Worm (Caenorhabditis elegans) whole organism, L1 larva: ENCODE measurements around the gene nhr-164.
A peak's percentile ranks its signal among the peaks of the same experiment; 100 is the strongest.

ENCODE experiments used
- C16A3.4 ChIP-seq: fragments of 150-350 bp; optimal IDR thresholded peaks from 2 replicates; lab custom pipeline; 2014; ENCODE audit warnings: missing biosample characterization, missing genetic modification characterization
- Y116A8C.19 ChIP-seq: sonication (generic microtip); optimal IDR thresholded peaks from 2 replicates; lab custom pipeline; 2016; ENCODE audit warnings: missing compliant biosample characterization, missing genetic modification characterization, borderline replicate concordance
- aly-2 ChIP-seq: fragments of 150-350 bp; optimal IDR thresholded peaks from 2 replicates; lab custom pipeline; 2014; ENCODE audit warnings: missing biosample characterization, missing genetic modification characterization
- ceh-82 ChIP-seq, 3 experiments: fragments of 150-350 bp in 1 of 3; sonication (generic microtip) in 2 of 3; optimal IDR thresholded peaks; 2 replicates each; lab custom pipeline; 2014 to 2017; ENCODE audit warnings: missing biosample characterization in 3 of 3, missing genetic modification characterization in 3 of 3
- ceh-88 ChIP-seq: fragments of 200-800 bp; sonication (Bioruptor generic); IDR thresholded peaks from 2 replicates; pipeline ENCODE4 v1.3.6; 2022; ENCODE audit warnings: missing genetic modification characterization, missing compliant biosample characterization
- ces-1 ChIP-seq: fragments of 150-350 bp; optimal IDR thresholded peaks from 2 replicates; lab custom pipeline; 2014; ENCODE audit warnings: missing biosample characterization, missing genetic modification reagents, missing genetic modification characterization
- efl-1 ChIP-seq, 4 experiments: fragments of 150-350 bp; optimal IDR thresholded peaks in 3 of 4; peaks in 1 of 4; 1 replicate in 1 of 4; 2 replicates in 3 of 4; lab custom pipeline; 2014; ENCODE audit warnings: missing biosample characterization in 2 of 4, missing genetic modification characterization in 2 of 4, missing genetic modification reagents in 2 of 4
- egl-13 ChIP-seq: sonication (generic microtip); optimal IDR thresholded peaks from 2 replicates; lab custom pipeline; 2016; ENCODE audit warnings: missing genotype, missing genetic modification reagents, missing genetic modification characterization, missing compliant biosample characterization
- egl-27 ChIP-seq, 2 experiments: fragments of 150-350 bp in 1 of 2; sonication (generic microtip); optimal IDR thresholded peaks; 3 replicates each; lab custom pipeline; 2017 to 2018; ENCODE audit warnings: missing biosample characterization in 2 of 2, missing genetic modification characterization in 2 of 2, missing genetic modification reagents in 2 of 2
- elt-2 ChIP-seq: sonication (generic microtip); optimal IDR thresholded peaks from 2 replicates; lab custom pipeline; 2016; ENCODE audit warnings: missing genetic modification characterization, mild to moderate bottlenecking, inconsistent platforms, missing compliant biosample characterization, missing genetic modification reagents
- elt-3 ChIP-seq, 6 experiments: fragments of 150-350 bp in 1 of 6; sonication (generic microtip); optimal IDR thresholded peaks; 2 replicates each; lab custom pipeline; 2017 to 2018; ENCODE audit warnings: missing biosample characterization in 6 of 6, missing genetic modification characterization in 6 of 6, inconsistent platforms in 1 of 6
- fkh-10 ChIP-seq: sonication (generic microtip); optimal IDR thresholded peaks from 2 replicates; lab custom pipeline; 2017; ENCODE audit warnings: missing biosample characterization, missing genetic modification reagents, missing genetic modification characterization
- fkh-8 ChIP-seq: sonication (generic microtip); optimal IDR thresholded peaks from 2 replicates; lab custom pipeline; 2016; ENCODE audit warnings: mild to moderate bottlenecking, missing genetic modification characterization, missing compliant biosample characterization
- hlh-4 ChIP-seq: sonication (generic microtip); optimal IDR thresholded peaks from 2 replicates; lab custom pipeline; 2016; ENCODE audit warnings: mild to moderate bottlenecking, missing genetic modification characterization, missing compliant biosample characterization
- irx-1 ChIP-seq: sonication (generic microtip); optimal IDR thresholded peaks from 2 replicates; lab custom pipeline; 2016; ENCODE audit warnings: missing genetic modification characterization, missing compliant biosample characterization
- jun-1 ChIP-seq: fragments of 150-350 bp; optimal IDR thresholded peaks from 2 replicates; lab custom pipeline; 2014; ENCODE audit warnings: missing biosample characterization, missing genetic modification reagents, missing genetic modification characterization
- lin-15B ChIP-seq: fragments of 150-350 bp; sonication (generic microtip); optimal IDR thresholded peaks from 3 replicates; lab custom pipeline; 2014; ENCODE audit warnings: missing biosample characterization, missing genetic modification characterization
- lin-39 ChIP-seq: fragments of 150-350 bp; optimal IDR thresholded peaks from 2 replicates; lab custom pipeline; 2014; ENCODE audit warnings: missing biosample characterization, missing genetic modification reagents, missing genetic modification characterization
- lsy-2 ChIP-seq, 2 experiments: fragments of 150-350 bp; optimal IDR thresholded peaks; 2 replicates each; lab custom pipeline; 2014; ENCODE audit warnings: missing biosample characterization in 2 of 2, missing genetic modification characterization in 2 of 2
- mab-9 ChIP-seq: fragments of 200-800 bp; sonication (Bioruptor generic); IDR thresholded peaks from 2 replicates; pipeline ENCODE4 v1.3.6; 2022; ENCODE audit warnings: missing genetic modification reagents, missing genetic modification characterization, missing compliant biosample characterization
- mep-1 ChIP-seq: fragments of 150-350 bp; optimal IDR thresholded peaks from 2 replicates; lab custom pipeline; 2014; ENCODE audit warnings: missing biosample characterization, missing genetic modification characterization
- nhr-12 ChIP-seq: sonication (generic microtip); optimal IDR thresholded peaks from 2 replicates; lab custom pipeline; 2017; ENCODE audit warnings: missing biosample characterization, missing genetic modification characterization
- nhr-19 ChIP-seq: fragments of 200-800 bp; sonication (Bioruptor generic); conservative IDR thresholded peaks from 2 replicates; pipeline ENCODE4 v1.3.6; 2022; ENCODE audit warnings: missing genetic modification characterization, missing compliant biosample characterization
- nhr-20 ChIP-seq: sonication (generic microtip); optimal IDR thresholded peaks from 2 replicates; lab custom pipeline; 2016; ENCODE audit warnings: mild to moderate bottlenecking, missing genetic modification characterization, missing compliant biosample characterization
- nhr-47 ChIP-seq: sonication (generic microtip); optimal IDR thresholded peaks from 2 replicates; lab custom pipeline; 2016; ENCODE audit warnings: mild to moderate bottlenecking, missing genetic modification characterization, moderate library complexity, missing compliant biosample characterization
- nhr-71 ChIP-seq: sonication (generic microtip); optimal IDR thresholded peaks from 2 replicates; lab custom pipeline; 2016; ENCODE audit warnings: mild to moderate bottlenecking, missing genetic modification characterization, moderate library complexity, missing compliant biosample characterization
- nhr-84 ChIP-seq: sonication (generic microtip); optimal IDR thresholded peaks from 2 replicates; lab custom pipeline; 2017; ENCODE audit warnings: missing biosample characterization, missing genetic modification characterization
- nhr-85 ChIP-seq: sonication (generic microtip); peaks from one replicate; lab custom pipeline; 2016; ENCODE audit warnings: missing genetic modification characterization, inconsistent platforms, missing compliant biosample characterization
- pax-3 ChIP-seq: fragments of 200-800 bp; sonication (Bioruptor generic); optimal IDR thresholded peaks from 2 replicates; lab custom pipeline; 2018; ENCODE audit warnings: mild to moderate bottlenecking, missing genetic modification characterization, moderate library complexity, missing compliant biosample characterization
- pqm-1 ChIP-seq: sonication (generic microtip); optimal IDR thresholded peaks from 3 replicates; lab custom pipeline; 2017; ENCODE audit warnings: missing biosample characterization, missing genetic modification characterization
- snu-23 ChIP-seq: sonication (generic microtip); optimal IDR thresholded peaks from 2 replicates; lab custom pipeline; 2016; ENCODE audit warnings: missing genetic modification characterization, missing compliant biosample characterization
- sox-4 ChIP-seq: sonication (generic microtip); optimal IDR thresholded peaks from 2 replicates; lab custom pipeline; 2016; ENCODE audit warnings: missing genetic modification characterization, missing compliant biosample characterization
- tlp-1 ChIP-seq: fragments of 150-350 bp; optimal IDR thresholded peaks from 2 replicates; lab custom pipeline; 2014; ENCODE audit warnings: missing biosample characterization, missing genetic modification characterization
- unc-130 ChIP-seq: fragments of 150-350 bp; optimal IDR thresholded peaks from 2 replicates; lab custom pipeline; 2017; ENCODE audit warnings: missing biosample characterization, missing genetic modification characterization, inconsistent platforms
- unc-98 ChIP-seq: fragments of 200-800 bp; sonication (Bioruptor generic); IDR thresholded peaks from 2 replicates; pipeline ENCODE4 v1.3.6; 2022; ENCODE audit warnings: missing genetic modification characterization, missing compliant biosample characterization
- vab-15 ChIP-seq: sonication (generic microtip); optimal IDR thresholded peaks from 2 replicates; lab custom pipeline; 2017; ENCODE audit warnings: missing genotype, mild to moderate bottlenecking, missing genetic modification characterization, missing compliant biosample characterization
- xbp-1 ChIP-seq: sonication (generic microtip); optimal IDR thresholded peaks from 2 replicates; lab custom pipeline; 2016; ENCODE audit warnings: missing genetic modification characterization, missing compliant biosample characterization
- ztf-11 ChIP-seq, 2 experiments: sonication (generic microtip); optimal IDR thresholded peaks; 2 replicates each; lab custom pipeline; 2016 to 2017; ENCODE audit warnings: missing genetic modification characterization in 2 of 2, missing biosample characterization in 1 of 2, missing compliant biosample characterization in 1 of 2
- ztf-4 ChIP-seq: fragments of 150-350 bp; optimal IDR thresholded peaks from 2 replicates; lab custom pipeline; 2014; ENCODE audit warnings: missing biosample characterization, missing genetic modification characterization

The nhr-164 gene

DNA sequence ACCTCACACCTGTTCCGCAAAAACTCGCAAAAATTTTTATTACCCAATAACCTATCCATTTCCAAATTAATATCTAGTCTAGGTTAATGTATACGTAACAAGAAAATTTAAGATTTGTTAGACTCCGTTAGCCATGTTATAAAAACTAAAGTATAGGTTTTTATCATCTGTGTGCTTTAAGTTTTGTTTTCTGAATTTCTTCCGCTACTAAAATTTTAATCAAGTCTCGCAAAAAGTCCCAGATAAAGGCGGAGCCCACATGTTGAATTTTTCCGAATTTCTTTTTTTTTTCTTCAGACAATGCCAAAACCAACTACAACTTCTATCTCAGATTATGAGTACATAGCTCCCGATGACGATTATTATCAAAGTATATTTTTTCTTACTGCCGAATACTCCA lies 3.4 kb downstream of the nhr-164 start, which contains the start of gene srw-13:
Gene srw-13, plus strand, starts transcription at position 301 of the 400 bp plus-strand sequence.
- no peak for TF ChIP-seq fkh-10 (GFP tag; lab: Kevin White, UChicago)
- TF ChIP-seq Y116A8C.19 (tag; lab: Kevin White, UChicago), result no peak
- TF ChIP-seq ceh-88, result no peak
- TF ChIP-seq C16A3.4 (tag; lab: Kevin White, UChicago), result no peak
- TF ChIP-seq lin-15B (tag; lab: Kevin White, UChicago), result no peak
- no peak for TF ChIP-seq fkh-8 (tag; lab: Kevin White, UChicago)
- TF ChIP-seq xbp-1 (tag; lab: Kevin White, UChicago), result no peak
- no peak for TF ChIP-seq pqm-1 (tag; lab: Kevin White, UChicago)
- TF ChIP-seq nhr-47 (tag; lab: Kevin White, UChicago), result no peak
- TF ChIP-seq ces-1 (GFP tag; lab: Kevin White, UChicago), result no peak
- TF ChIP-seq vab-15, result no peak
- no peak for TF ChIP-seq unc-98 (GFP tag; lab: Robert Waterston, UW)
- no peak for TF ChIP-seq mab-9 (GFP tag; lab: Robert Waterston, UW)
- TF ChIP-seq egl-13 (tag; lab: Kevin White, UChicago), result no peak
- no peak for TF ChIP-seq aly-2 (tag; lab: Kevin White, UChicago)
- no peak for TF ChIP-seq nhr-12 (tag; lab: Kevin White, UChicago)

DNA sequence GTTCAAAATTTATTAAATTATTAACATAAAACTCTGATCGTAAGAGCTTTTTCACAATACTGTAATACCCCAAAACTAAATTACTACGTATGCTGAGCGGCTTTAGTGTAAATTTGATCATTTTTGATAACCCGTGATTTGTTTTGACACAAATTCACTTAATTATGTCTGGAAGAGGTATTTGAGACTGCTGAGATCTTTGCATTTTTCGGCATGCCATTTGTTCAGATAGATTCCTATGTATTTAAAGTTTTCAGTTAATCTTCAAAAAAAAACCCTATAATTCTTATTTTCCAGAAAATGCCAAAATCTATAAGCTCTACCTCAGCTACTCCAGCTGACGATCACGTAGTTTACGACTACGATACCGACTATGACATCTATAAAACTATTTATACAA lies 5.3 kb downstream of the nhr-164 start, which contains the start of gene srw-15:
Gene srw-15, plus strand, starts transcription at position 301 of the 400 bp plus-strand sequence.
- TF ChIP-seq efl-1 (optimal IDR thresholded peaks at IDR 0.05; lab: Kevin White, UChicago) (no peak), efl-1 (GFP tag; optimal IDR thresholded peaks at IDR 0.05 in 1 of 2; lab: Kevin White, UChicago) (peak in 1 of 2 experiments; percentile 60), hlh-4 (tag; lab: Kevin White, UChicago) (no peak)

DNA sequence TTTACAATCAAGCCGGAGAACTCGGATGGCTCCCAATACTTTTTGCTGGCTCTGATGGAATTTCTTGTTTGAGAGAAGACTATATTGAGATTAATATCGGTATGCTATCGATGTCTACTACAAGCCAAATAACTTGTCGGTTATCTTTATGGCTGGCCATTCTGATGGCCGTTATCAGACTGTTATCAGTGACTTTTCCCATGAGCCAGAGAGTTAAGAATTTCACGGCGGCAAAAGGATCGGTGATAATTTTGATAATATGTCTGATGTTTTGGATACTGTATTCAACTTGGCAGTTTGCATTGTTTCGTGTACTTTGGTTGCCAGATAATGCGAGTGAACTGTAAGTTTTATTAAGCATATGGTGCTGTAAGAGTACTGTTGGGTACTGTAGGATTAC lies 9.4 kb downstream of the nhr-164 start:
- TF ChIP-seq nhr-85 (tag; lab: Kevin White, UChicago) (no peak), pax-3 (tag; lab: Kevin White, UChicago) (no peak), jun-1 (tag; lab: Kevin White, UChicago) (no peak), unc-98 (GFP tag; lab: Robert Waterston, UW) (no peak), nhr-71 (tag; lab: Kevin White, UChicago) (no peak), unc-130 (tag; lab: Kevin White, UChicago) (no peak), ztf-4 (no peak), elt-2 (peak; percentile 79), tlp-1 (tag; lab: Kevin White, UChicago) (peak; percentile 45), irx-1 (tag; lab: Kevin White, UChicago) (no peak), lsy-2 (tag; optimal IDR thresholded peaks at IDR 0.05; lab: Kevin White, UChicago) (no peak)

DNA sequence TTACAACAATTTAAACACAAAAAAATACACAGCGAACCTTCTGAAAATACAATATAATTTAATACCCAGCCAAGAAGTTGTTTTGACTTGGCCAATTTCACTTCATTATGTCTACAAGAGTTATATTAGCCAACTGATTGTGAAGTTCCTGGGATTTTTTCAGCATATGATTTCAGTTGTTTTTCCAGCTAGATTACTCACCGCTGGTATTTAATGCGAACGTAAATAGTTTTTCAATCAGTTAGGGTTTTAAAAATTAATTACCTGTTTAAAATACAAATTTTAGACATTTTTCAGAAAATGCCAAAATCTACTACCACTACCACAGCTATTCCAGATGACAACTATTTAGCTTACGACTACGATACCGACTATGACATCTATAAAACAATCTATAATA lies 9.9 kb downstream of the nhr-164 start, which contains the start of gene srw-14:
Gene srw-14, plus strand, starts transcription at position 301 of the 400 bp plus-strand sequence.
- TF ChIP-seq C16A3.4 (tag; lab: Kevin White, UChicago) (no peak), jun-1 (tag; lab: Kevin White, UChicago) (no peak), nhr-20 (tag; lab: Kevin White, UChicago) (no peak), nhr-71 (tag; lab: Kevin White, UChicago) (no peak), mep-1 (no peak), ztf-11 (tag; optimal IDR thresholded peaks at IDR 0.05; lab: Kevin White, UChicago) (no peak), nhr-19 (GFP tag; lab: Robert Waterston, UW) (no peak), egl-27 (tag; optimal IDR thresholded peaks at IDR 0.05; lab: Kevin White, UChicago) (no peak), unc-98 (GFP tag; lab: Robert Waterston, UW) (no peak), sox-4 (tag; lab: Kevin White, UChicago) (no peak), elt-3 (tag; optimal IDR thresholded peaks at IDR 0.05; lab: Kevin White, UChicago) (no peak), snu-23 (GFP tag; lab: Kevin White, UChicago) (no peak), lin-39 (tag; lab: Kevin White, UChicago) (no peak), ceh-82 (tag; optimal IDR thresholded peaks at IDR 0.05; lab: Kevin White, UChicago) (no peak), nhr-84 (tag; lab: Kevin White, UChicago) (no peak)
- TF ChIP-seq, all 84 proteins: peak for 0
